Worm (Caenorhabditis elegans) whole organism, late embryonic: Measurements from ENCODE around the gene W08E12.4.

Experiments
- T23F11.4 ChIP-seq: fragments of 200-800 bp; sonication (Bioruptor generic); optimal IDR thresholded peaks from 2 replicates; lab custom pipeline; 2018; ENCODE audit warnings: mild to moderate bottlenecking, missing genetic modification characterization, missing compliant biosample characterization
- ama-1 ChIP-seq: fragments of 150-350 bp; optimal IDR thresholded peaks from 2 replicates; lab custom pipeline; 2014
- ceh-2 ChIP-seq: sonication (generic microtip); optimal IDR thresholded peaks from 2 replicates; lab custom pipeline; 2016; ENCODE audit warnings: missing genotype, missing genetic modification characterization, missing compliant biosample characterization
- hlh-15 ChIP-seq: sonication (generic microtip); optimal IDR thresholded peaks from 2 replicates; lab custom pipeline; 2016; ENCODE audit warnings: missing genetic modification characterization, missing compliant biosample characterization
- npax-4 ChIP-seq: sonication (generic microtip); optimal IDR thresholded peaks from 2 replicates; lab custom pipeline; 2016; ENCODE audit warnings: missing genetic modification characterization, missing compliant biosample characterization
- sdc-2 ChIP-seq: sonication (generic microtip); optimal IDR thresholded peaks from 2 replicates; lab custom pipeline; 2016; ENCODE audit warnings: missing genotype, missing genetic modification characterization, missing compliant biosample characterization
- tbx-2 ChIP-seq: sonication (generic microtip); optimal IDR thresholded peaks from 2 replicates; lab custom pipeline; 2016; ENCODE audit warnings: missing genetic modification characterization, missing compliant biosample characterization
- unc-55 ChIP-seq: sonication (generic microtip); optimal IDR thresholded peaks from 2 replicates; lab custom pipeline; 2017; ENCODE audit warnings: missing biosample characterization, missing genetic modification reagents, missing genetic modification characterization

ce11 chrIV:3341170-3341569, 39.0 kb downstream of the W08E12.4 start, which contains the start of gene F42A6.2:
- TF ChIP-seq ceh-2 (tag; lab: Kevin White, UChicago) (no peak), tbx-2 (no peak), sdc-2 (tag; lab: Kevin White, UChicago) (no peak), unc-55 (GFP tag; lab: Kevin White, UChicago) (no peak), T23F11.4 (GFP tag; lab: Kevin White, UChicago) (no peak), npax-4 (no peak), ama-1 (lab: Kevin White, UChicago) (no peak), hlh-15 (no peak)
